Fruit fly (Drosophila melanogaster) whole organism, embryonic: ENCODE results near the gene CG42538.
A peak's percentile ranks its signal among the peaks of the same experiment; 100 is the strongest.

Experiments used
- Abd-B ChIP-seq: fragments of 200-800 bp; sonication (Bioruptor generic); optimal IDR thresholded peaks from 2 replicates; lab custom pipeline; 2018; ENCODE audit warnings: missing biosample characterization, mild to moderate bottlenecking, missing genetic modification characterization, moderate library complexity
- Atf-2 ChIP-seq: fragments of 200-800 bp; sonication (Bioruptor generic); optimal IDR thresholded peaks from 2 replicates; lab custom pipeline; 2016; ENCODE audit warnings: missing biosample characterization, missing genetic modification characterization
- Atf3 ChIP-seq: fragments of 200-800 bp; sonication (Bioruptor generic); optimal IDR thresholded peaks from 3 replicates; lab custom pipeline; 2016; ENCODE audit warnings: missing biosample characterization, missing genetic modification characterization
- CG10274 ChIP-seq: fragments of 200-800 bp; sonication (Bioruptor generic); optimal IDR thresholded peaks from 3 replicates; lab custom pipeline; 2017; ENCODE audit warnings: missing biosample characterization, mild to moderate bottlenecking, missing genetic modification characterization
- CG10543 ChIP-seq: fragments of 200-800 bp; sonication (Bioruptor generic); optimal IDR thresholded peaks from 3 replicates; lab custom pipeline; 2017; ENCODE audit warnings: missing biosample characterization, mild to moderate bottlenecking, missing genetic modification characterization, moderate library complexity
- CG10959 ChIP-seq: fragments of 200-800 bp; sonication (Bioruptor generic); IDR thresholded peaks from 2 replicates; pipeline ENCODE4 v1.3.6; 2022; ENCODE audit warnings: missing biosample characterization, missing genetic modification characterization
- CG10979 ChIP-seq: fragments of 200-800 bp; sonication (Bioruptor generic); optimal IDR thresholded peaks from 2 replicates; lab custom pipeline; 2018; ENCODE audit warnings: missing biosample characterization, mild to moderate bottlenecking, missing genetic modification characterization, moderate library complexity
- CG11695 ChIP-seq: fragments of 200-800 bp; sonication (Bioruptor generic); IDR thresholded peaks from 3 replicates; pipeline ENCODE4 v1.3.6; 2022; ENCODE audit warnings: missing biosample characterization, missing genetic modification characterization
- CG11723 ChIP-seq: fragments of 200-800 bp; sonication (Bioruptor generic); optimal IDR thresholded peaks from 2 replicates; lab custom pipeline; 2017; ENCODE audit warnings: missing biosample characterization, mild to moderate bottlenecking, missing genetic modification characterization
- CG12659 ChIP-seq: fragments of 200-800 bp; sonication (Bioruptor generic); optimal IDR thresholded peaks from 3 replicates; lab custom pipeline; 2017; ENCODE audit warnings: mild to moderate bottlenecking, missing biosample characterization, missing genetic modification reagents, missing genetic modification characterization
- CG14441 ChIP-seq: fragments of 200-800 bp; sonication (Bioruptor generic); IDR thresholded peaks from 2 replicates; pipeline ENCODE4 v1.3.6; 2022; ENCODE audit warnings: missing biosample characterization, missing genetic modification characterization
- CG1603 ChIP-seq: fragments of 200-800 bp; sonication (Bioruptor generic); optimal IDR thresholded peaks from 2 replicates; lab custom pipeline; 2019; ENCODE audit warnings: missing biosample characterization, mild to moderate bottlenecking, missing genetic modification characterization, moderate library complexity
- CG17829 ChIP-seq: fragments of 200-800 bp; optimal IDR thresholded peaks from 2 replicates; lab custom pipeline; 2019; ENCODE audit warnings: missing biosample characterization, mild to moderate bottlenecking, missing genetic modification characterization, moderate library complexity
- CG18262 ChIP-seq: fragments of 200-800 bp; optimal IDR thresholded peaks from 3 replicates; lab custom pipeline; 2019; ENCODE audit warnings: missing biosample characterization, mild to moderate bottlenecking, missing genetic modification characterization, moderate library complexity
- CG18764 ChIP-seq: fragments of 200-800 bp; sonication (Bioruptor generic); optimal IDR thresholded peaks from 3 replicates; lab custom pipeline; 2016; ENCODE audit warnings: missing biosample characterization, missing genetic modification characterization
- CG3281 ChIP-seq: fragments of 200-800 bp; sonication (Bioruptor generic); optimal IDR thresholded peaks from 3 replicates; lab custom pipeline; 2017; ENCODE audit warnings: missing biosample characterization, mild to moderate bottlenecking, missing genetic modification characterization
- CG3838 ChIP-seq: fragments of 200-800 bp; sonication (Bioruptor generic); optimal IDR thresholded peaks from 3 replicates; lab custom pipeline; 2016; ENCODE audit warnings: missing biosample characterization, missing genetic modification characterization
- CG4328 ChIP-seq: fragments of 200-800 bp; sonication (Bioruptor generic); optimal IDR thresholded peaks from 3 replicates; lab custom pipeline; 2017; ENCODE audit warnings: missing biosample characterization, missing genetic modification reagents, missing genetic modification characterization
- CG5245 ChIP-seq: fragments of 200-800 bp; sonication (Bioruptor generic); optimal IDR thresholded peaks from 3 replicates; lab custom pipeline; 2016; ENCODE audit warnings: missing biosample characterization, missing genetic modification characterization
- CG6254 ChIP-seq: fragments of 200-800 bp; sonication (Bioruptor generic); optimal IDR thresholded peaks from 3 replicates; lab custom pipeline; 2017; ENCODE audit warnings: mild to moderate bottlenecking, missing biosample characterization, missing genetic modification reagents, missing genetic modification characterization
- CG6654 ChIP-seq: fragments of 200-800 bp; sonication (Bioruptor generic); optimal IDR thresholded peaks from 2 replicates; lab custom pipeline; 2017; ENCODE audit warnings: missing biosample characterization, mild to moderate bottlenecking, missing genetic modification characterization
- CG8290 ChIP-seq, 3 experiments: fragments of 200-800 bp; sonication (Bioruptor generic); optimal IDR thresholded peaks; 2 replicates each; lab custom pipeline; 2016 to 2019; ENCODE audit warnings: missing biosample characterization in 3 of 3, missing genetic modification characterization in 3 of 3, mild to moderate bottlenecking in 2 of 3, moderate library complexity in 1 of 3
- CG8478 ChIP-seq: fragments of >200 bp; optimal IDR thresholded peaks from 2 replicates; lab custom pipeline; 2018
- CG8924 ChIP-seq: fragments of 200-800 bp; optimal IDR thresholded peaks from 3 replicates; lab custom pipeline; 2019; ENCODE audit warnings: missing biosample characterization, mild to moderate bottlenecking, missing genetic modification characterization, moderate library complexity
- D ChIP-seq, 2 experiments: fragments of 200-800 bp in 1 of 2; fragments of >200 bp in 1 of 2; sonication (Bioruptor generic) in 1 of 2; optimal IDR thresholded peaks; 2 replicates in 1 of 2; 3 replicates in 1 of 2; lab custom pipeline; 2017; ENCODE audit warnings: mild to moderate bottlenecking in 1 of 2, missing biosample characterization in 1 of 2, missing genetic modification characterization in 1 of 2, missing genetic modification reagents in 1 of 2
- Dref ChIP-seq: fragments of 200-800 bp; sonication (Bioruptor generic); IDR thresholded peaks from 2 replicates; pipeline ENCODE4 v1.3.6; 2022; ENCODE audit warnings: missing biosample characterization, missing genetic modification characterization
- Elba2 ChIP-seq: fragments of 200-800 bp; sonication (Bioruptor generic); optimal IDR thresholded peaks from 3 replicates; lab custom pipeline; 2016; ENCODE audit warnings: missing biosample characterization, missing genetic modification characterization
- Gug ChIP-seq: fragments of 200-800 bp; sonication (Bioruptor generic); IDR thresholded peaks from 4 replicates; pipeline ENCODE4 v1.3.6; 2022; ENCODE audit warnings: missing biosample characterization, missing genetic modification characterization
- HLH3B ChIP-seq: fragments of 200-800 bp; sonication (Bioruptor generic); IDR thresholded peaks from 2 replicates; pipeline ENCODE4 v1.3.6; 2022; ENCODE audit warnings: missing biosample characterization, missing genetic modification characterization
- Hey ChIP-seq: fragments of 200-800 bp; sonication (Bioruptor generic); optimal IDR thresholded peaks from 3 replicates; lab custom pipeline; 2018; ENCODE audit warnings: missing biosample characterization, mild to moderate bottlenecking, missing genetic modification characterization
- Max ChIP-seq: fragments of 200-800 bp; sonication (Bioruptor generic); optimal IDR thresholded peaks from 2 replicates; lab custom pipeline; 2016; ENCODE audit warnings: missing biosample characterization, mild to moderate bottlenecking, missing genetic modification characterization
- Rfx ChIP-seq: fragments of 200-800 bp; sonication (Bioruptor generic); IDR thresholded peaks from 2 replicates; pipeline ENCODE4 v1.3.6; 2022; ENCODE audit warnings: missing biosample characterization, missing genetic modification characterization
- Usf ChIP-seq: fragments of 200-800 bp; sonication (Bioruptor generic); optimal IDR thresholded peaks from 2 replicates; lab custom pipeline; 2017; ENCODE audit warnings: missing genotype, missing biosample characterization, missing genetic modification characterization
- Xrp1 ChIP-seq: fragments of 200-800 bp; sonication (Bioruptor generic); IDR thresholded peaks from 2 replicates; pipeline ENCODE4 v1.3.6; 2022; ENCODE audit warnings: missing biosample characterization, missing genetic modification characterization
- ab ChIP-seq: fragments of 200-800 bp; sonication (Bioruptor generic); optimal IDR thresholded peaks from 2 replicates; lab custom pipeline; 2016; ENCODE audit warnings: missing biosample characterization, missing genetic modification characterization
- bab2 ChIP-seq: fragments of 200-800 bp; sonication (Bioruptor generic); optimal IDR thresholded peaks from 2 replicates; lab custom pipeline; 2016; ENCODE audit warnings: missing biosample characterization, missing genetic modification characterization
- bbx ChIP-seq: fragments of 200-800 bp; sonication (Bioruptor generic); IDR thresholded peaks from 2 replicates; pipeline ENCODE4 v1.3.6; 2022; ENCODE audit warnings: missing biosample characterization, missing genetic modification characterization; ENCODE audit not compliant: partially characterized antibody
- grn ChIP-seq: fragments of 200-800 bp; sonication (Bioruptor generic); optimal IDR thresholded peaks from 3 replicates; lab custom pipeline; 2017; ENCODE audit warnings: missing biosample characterization, missing genetic modification characterization
- hb ChIP-seq: fragments of 200-800 bp; sonication (Bioruptor generic); IDR thresholded peaks from 3 replicates; pipeline ENCODE4 v1.3.6; 2022; ENCODE audit warnings: missing biosample characterization, missing genetic modification characterization; ENCODE audit not compliant: partially characterized antibody
- hkb ChIP-seq, 2 experiments: fragments of 200-800 bp in 1 of 2; fragments of >200 bp in 1 of 2; sonication (Bioruptor generic) in 1 of 2; IDR thresholded peaks in 1 of 2; optimal IDR thresholded peaks in 1 of 2; 2 replicates each; pipeline versions ENCODE4 v1.3.6 to Lab custom; 2017 to 2022; ENCODE audit warnings: missing biosample characterization in 1 of 2, missing genetic modification characterization in 1 of 2
- lmd ChIP-seq: fragments of 200-800 bp; sonication (Bioruptor generic); IDR thresholded peaks from 2 replicates; pipeline ENCODE4 v1.3.6; 2022; ENCODE audit warnings: missing biosample characterization, missing genetic modification characterization
- maf-S ChIP-seq: fragments of 200-800 bp; sonication (Bioruptor generic); optimal IDR thresholded peaks from 2 replicates; lab custom pipeline; 2016; ENCODE audit warnings: missing biosample characterization, missing genetic modification characterization
- org-1 ChIP-seq: fragments of 200-800 bp; sonication (Bioruptor generic); optimal IDR thresholded peaks from 2 replicates; lab custom pipeline; 2017; ENCODE audit warnings: missing biosample characterization, missing genetic modification characterization
- rib ChIP-seq: fragments of 200-800 bp; sonication (Bioruptor generic); IDR thresholded peaks from 2 replicates; pipeline ENCODE4 v1.3.6; 2022; ENCODE audit warnings: missing biosample characterization, missing genetic modification characterization
- tio ChIP-seq: fragments of 200-800 bp; sonication (Bioruptor generic); optimal IDR thresholded peaks from 2 replicates; lab custom pipeline; 2017; ENCODE audit warnings: missing biosample characterization, missing genetic modification characterization, inconsistent platforms
- toy ChIP-seq: fragments of 200-800 bp; sonication (Bioruptor generic); IDR thresholded peaks from 2 replicates; pipeline ENCODE4 v1.3.6; 2022; ENCODE audit warnings: missing biosample characterization, missing genetic modification characterization
- twi ChIP-seq: fragments of 200-800 bp; optimal IDR thresholded peaks from 2 replicates; lab custom pipeline; 2019; ENCODE audit warnings: missing biosample characterization, mild to moderate bottlenecking, missing genetic modification characterization, moderate library complexity
- wdn ChIP-seq: fragments of 200-800 bp; sonication (Bioruptor generic); IDR thresholded peaks from 2 replicates; pipeline ENCODE4 v1.3.6; 2022; ENCODE audit warnings: missing biosample characterization, missing genetic modification characterization

CG42538 gene

dm6 chr3L:16060806-16061600 is 26.7 kb downstream of the CG42538 start (continued):
- TF ChIP-seq D (optimal IDR thresholded peaks at IDR 0.05; lab: Kevin White, UChicago) (no peak), D (GFP tag; optimal IDR thresholded peaks at IDR 0.05; lab: Kevin White, UChicago) (no peak), CG6254 (GFP tag; lab: Kevin White, UChicago) (peak; percentile 51), Elba2 (GFP tag; lab: Kevin White, UChicago) (no peak), CG10543 (GFP tag; lab: Kevin White, UChicago) (peak; percentile 56), CG5245 (GFP tag; lab: Kevin White, UChicago) (no peak), CG8478 (lab: Kevin White, UChicago) (no peak), CG11723 (GFP tag; lab: Kevin White, UChicago) (peak; percentile 40), Xrp1 (GFP tag; lab: Robert Waterston, UW) (no peak; the same call in 1 of the 2 replicates), CG10274 (GFP tag; lab: Kevin White, UChicago) (peak; percentile 46), CG3838 (GFP tag; lab: Kevin White, UChicago) (no peak), hb (GFP tag; lab: Robert Waterston, UW) (no peak), CG6654 (GFP tag; lab: Kevin White, UChicago) (peak; percentile 6), toy (no peak), Usf (peak; percentile 21), Rfx (GFP tag; lab: Robert Waterston, UW) (peak; percentile 39; the same call in 1 of the 2 replicates), Abd-B (GFP tag; lab: Kevin White, UChicago) (no peak), bbx (GFP tag; lab: Robert Waterston, UW) (no peak), CG10959 (GFP tag; lab: Robert Waterston, UW) (no peak), Gug (GFP tag; lab: Robert Waterston, UW) (no peak), CG4328 (no peak), Atf3 (GFP tag; lab: Kevin White, UChicago) (no peak), CG8290 (GFP tag; optimal IDR thresholded peaks at IDR 0.05; lab: Kevin White, UChicago) (no peak), CG8290 (tag; optimal IDR thresholded peaks at IDR 0.05; lab: Kevin White, UChicago) (no peak), bab2 (GFP tag; lab: Kevin White, UChicago) (peak; percentile 27), ab (GFP tag; lab: Kevin White, UChicago) (no peak), CG3281 (GFP tag; lab: Kevin White, UChicago) (peak; percentile 66), Max (peak; percentile 25), CG8924 (tag; lab: Kevin White, UChicago) (peak; percentile 76), Hey (tag; lab: Kevin White, UChicago) (no peak), CG1603 (tag; lab: Kevin White, UChicago) (no peak), hkb (optimal IDR thresholded peaks at IDR 0.05; lab: Kevin White, UChicago) (no peak), hkb (GFP tag; IDR thresholded peaks at IDR 0.05; lab: Robert Waterston, UW) (0 out of 2 replicates have a peak, but pooled peaks have one; percentile 11), grn (GFP tag; lab: Kevin White, UChicago) (no peak), maf-S (GFP tag; lab: Kevin White, UChicago) (no peak), tio (GFP tag; lab: Kevin White, UChicago) (peak; percentile 65), CG11695 (GFP tag; lab: Robert Waterston, UW) (0 out of 3 replicates have a peak, but pooled peaks have one; percentile 17), rib (GFP tag; lab: Robert Waterston, UW) (0 out of 2 replicates have a peak, but pooled peaks have one; percentile 19), CG10979 (tag; lab: Kevin White, UChicago) (peak; percentile 75), org-1 (GFP tag; lab: Kevin White, UChicago) (peak; percentile 49), twi (no peak), lmd (GFP tag; lab: Robert Waterston, UW) (peak; percentile 24; the same call in 1 of the 2 replicates), CG12659 (peak; percentile 70), CG18764 (no peak), wdn (GFP tag; lab: Robert Waterston, UW) (0 out of 2 replicates have a peak, but pooled peaks have one; percentile 7), CG17829 (tag; lab: Kevin White, UChicago) (peak; percentile 53), HLH3B (GFP tag; lab: Robert Waterston, UW) (no peak), CG18262 (peak; percentile 79), Atf-2 (GFP tag; lab: Kevin White, UChicago) (peak; percentile 20), Dref (GFP tag; lab: Robert Waterston, UW) (no peak), CG14441 (GFP tag; lab: Robert Waterston, UW) (no peak)
